Fruit fly (Drosophila melanogaster): ENCODE results near the gene Graf.
A peak's percentile ranks its signal among the peaks of the same experiment; 100 is the strongest.

Graf gene

DNA sequence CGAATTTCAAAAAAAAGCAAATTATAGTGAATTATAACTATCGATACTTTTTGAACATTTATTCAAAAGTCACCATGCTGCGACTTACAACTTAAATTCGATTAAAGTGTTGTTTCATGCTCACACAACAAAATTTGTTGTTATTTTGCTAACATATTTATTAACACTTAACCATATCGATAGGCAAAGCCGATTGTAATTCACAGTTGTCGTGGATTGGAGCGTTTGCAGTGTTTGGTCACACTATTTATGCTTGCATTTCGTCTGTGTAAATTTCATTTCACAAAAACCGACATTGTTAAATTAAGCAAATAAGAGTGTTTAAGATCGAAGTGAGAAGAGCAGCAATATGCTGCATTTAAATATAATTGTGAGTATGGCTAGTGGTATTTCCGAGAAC is 48.1 kb downstream of the Graf start, which contains the start of gene HUWE1 (continued):
- no peak for TF ChIP-seq CG1792 (GFP tag; optimal IDR thresholded peaks at IDR 0.05)
- TF ChIP-seq Bgb (GFP tag; IDR thresholded peaks at IDR 0.05; ENCODE audit: partially characterized antibody) = peak; percentile 79
- TF ChIP-seq bab2 (GFP tag; optimal IDR thresholded peaks at IDR 0.05) = no peak
- TF ChIP-seq CG31365 (tag; optimal IDR thresholded peaks at IDR 0.05) = no peak
- no peak for TF ChIP-seq CG2678 (tag; optimal IDR thresholded peaks at IDR 0.05)
- TF ChIP-seq sna (GFP tag; IDR thresholded peaks at IDR 0.05; ENCODE audit: partially characterized antibody) = peak; percentile 44
- peak; percentile 73 for TF ChIP-seq CG12659 (GFP tag; optimal IDR thresholded peaks at IDR 0.05)
- no peak for TF ChIP-seq ap (GFP tag; IDR thresholded peaks at IDR 0.05)
- peak; percentile 62 for TF ChIP-seq CG4617 (GFP tag; optimal IDR thresholded peaks at IDR 0.05; ENCODE audit: borderline replicate concordance)
- TF ChIP-seq jigr1 (GFP tag; IDR thresholded peaks at IDR 0.05) = no peak
- no peak for TF ChIP-seq fru (optimal IDR thresholded peaks at IDR 0.05)
- no peak for TF ChIP-seq unpg (GFP tag; optimal IDR thresholded peaks at IDR 0.05)
- TF ChIP-seq chinmo (GFP tag; IDR thresholded peaks at IDR 0.05; ENCODE audit: partially characterized antibody) = peak; percentile 88; the same call in 3 of the 4 replicates
- TF ChIP-seq Side (GFP tag; optimal IDR thresholded peaks at IDR 0.05) = no peak
- TF ChIP-seq CG13775 (GFP tag; optimal IDR thresholded peaks at IDR 0.05) = no peak
- no peak for TF ChIP-seq abd-A (tag; optimal IDR thresholded peaks at IDR 0.05)
- TF ChIP-seq Rx (GFP tag; IDR thresholded peaks at IDR 0.05) = no peak
- TF ChIP-seq zen (tag; optimal IDR thresholded peaks at IDR 0.05) = peak; percentile 31
- peak; percentile 32; the same call in 1 of the 3 replicates for TF ChIP-seq Dbx (GFP tag; IDR thresholded peaks at IDR 0.05)
- no peak for TF ChIP-seq CG11398 (GFP tag; optimal IDR thresholded peaks at IDR 0.05)
- no peak for TF ChIP-seq Awh (GFP tag; IDR thresholded peaks at IDR 0.05)
- no peak for TF ChIP-seq wdn (GFP tag; IDR thresholded peaks at IDR 0.05)
- no peak for TF ChIP-seq CTCF (GFP tag; optimal IDR thresholded peaks at IDR 0.05)
- TF ChIP-seq Bdp1 (GFP tag; optimal IDR thresholded peaks at IDR 0.05) = no peak
- no peak for TF ChIP-seq run (tag; optimal IDR thresholded peaks at IDR 0.05)
- no peak for TF ChIP-seq CG8944 (GFP tag; optimal IDR thresholded peaks at IDR 0.05)
- no peak for TF ChIP-seq D (optimal IDR thresholded peaks at IDR 0.05)
- TF ChIP-seq D (GFP tag; optimal IDR thresholded peaks at IDR 0.05) = no peak
- no peak for TF ChIP-seq CG10565 (GFP tag; optimal IDR thresholded peaks at IDR 0.05)
- TF ChIP-seq CG16863 (GFP tag; optimal IDR thresholded peaks at IDR 0.05) = no peak
- TF ChIP-seq Tbp (GFP tag; optimal IDR thresholded peaks at IDR 0.05) = no peak
- peak; percentile 83 for TF ChIP-seq CG16813 (GFP tag; IDR thresholded peaks at IDR 0.05; ENCODE audit: partially characterized antibody)
- no peak for TF ChIP-seq Hr39 (optimal IDR thresholded peaks at IDR 0.05)
- peak; percentile 66; the same call in 2 of the 3 replicates for TF ChIP-seq mld (GFP tag; IDR thresholded peaks at IDR 0.05; ENCODE audit: partially characterized antibody)
- no peak for TF ChIP-seq sr (GFP tag; IDR thresholded peaks at IDR 0.05)
- TF ChIP-seq CG10147 (GFP tag; optimal IDR thresholded peaks at IDR 0.05) = no peak
- no peak for TF ChIP-seq CG4404 (GFP tag; IDR thresholded peaks at IDR 0.05)
- TF ChIP-seq CG12236 (GFP tag; optimal IDR thresholded peaks at IDR 0.05) = no peak
- no peak for TF ChIP-seq sug (tag; optimal IDR thresholded peaks at IDR 0.05)
- TF ChIP-seq CG18011 (GFP tag; optimal IDR thresholded peaks at IDR 0.05) = no peak
- peak; percentile 58 for TF ChIP-seq Rfx (GFP tag; IDR thresholded peaks at IDR 0.05)
- peak; percentile 19 for TF ChIP-seq pho (GFP tag; optimal IDR thresholded peaks at IDR 0.05)
- TF ChIP-seq Poxn (GFP tag; IDR thresholded peaks at IDR 0.05) = no peak
- no peak for TF ChIP-seq CG12219 (GFP tag; optimal IDR thresholded peaks at IDR 0.05)
- TF ChIP-seq CG9727 (GFP tag; optimal IDR thresholded peaks at IDR 0.05) = no peak
- peak; percentile 58; the same call in 2 of the 3 replicates for TF ChIP-seq zen2 (GFP tag; IDR thresholded peaks at IDR 0.05; ENCODE audit: partially characterized antibody)
- TF ChIP-seq Doc3 (GFP tag; IDR thresholded peaks at IDR 0.05; ENCODE audit: partially characterized antibody) = peak; percentile 71
- no peak for TF ChIP-seq CG3726 (GFP tag; IDR thresholded peaks at IDR 0.05)
- peak; percentile 56 for TF ChIP-seq MBD-R2 (GFP tag; IDR thresholded peaks at IDR 0.05)
- TF ChIP-seq CG8924 (tag; optimal IDR thresholded peaks at IDR 0.05) = peak; percentile 61
- no peak for TF ChIP-seq CG30403 (GFP tag; optimal IDR thresholded peaks at IDR 0.05)
- TF ChIP-seq knrl (GFP tag; IDR thresholded peaks at IDR 0.05; ENCODE audit: partially characterized antibody) = peak; percentile 82
- peak; percentile 57 for TF ChIP-seq nerfin-2 (GFP tag; IDR thresholded peaks at IDR 0.05; ENCODE audit: partially characterized antibody)
